Worm (Caenorhabditis elegans) whole organism, L4 larva: ENCODE data around the gene dgk-5.
A peak's percentile ranks its signal among the peaks of the same experiment; 100 is the strongest.

Experiments
- F26F4.8 ChIP-seq: fragments of 200-800 bp; sonication (Bioruptor generic); conservative IDR thresholded peaks from 2 replicates; pipeline ENCODE4 v1.3.6; 2022; ENCODE audit warnings: missing genetic modification characterization, missing compliant biosample characterization
- F37D6.2 ChIP-seq: sonication (generic microtip); optimal IDR thresholded peaks from 2 replicates; lab custom pipeline; 2016; ENCODE audit warnings: mild to moderate bottlenecking, missing genetic modification characterization, missing compliant biosample characterization
- T20F7.1 ChIP-seq: fragments of 200-800 bp; sonication (Bioruptor generic); optimal IDR thresholded peaks from 2 replicates; lab custom pipeline; 2018; ENCODE audit warnings: mild to moderate bottlenecking, missing genetic modification characterization, missing compliant biosample characterization
- T26A8.4 ChIP-seq: fragments of 200-800 bp; sonication (Bioruptor generic); IDR thresholded peaks from 2 replicates; pipeline ENCODE4 v1.3.6; 2022; ENCODE audit warnings: missing genetic modification characterization, missing compliant biosample characterization
- Y48G9A.11 ChIP-seq: fragments of 200-800 bp; sonication (Bioruptor generic); IDR thresholded peaks from 2 replicates; pipeline ENCODE4 v1.3.6; 2022; ENCODE audit warnings: missing genetic modification reagents, missing genetic modification characterization, missing compliant biosample characterization
- ZK546.5 ChIP-seq, 2 experiments: sonication (generic microtip); optimal IDR thresholded peaks; 2 replicates each; lab custom pipeline; 2017; ENCODE audit warnings: missing biosample characterization in 2 of 2, missing genetic modification characterization in 2 of 2
- aha-1 ChIP-seq: fragments of 150-350 bp; peaks from one replicate; lab custom pipeline; 2014; ENCODE audit warnings: missing biosample characterization, missing genetic modification characterization
- ama-1 ChIP-seq: fragments of 150-350 bp; optimal IDR thresholded peaks from 2 replicates; lab custom pipeline; 2014; ENCODE audit warnings: inconsistent platforms, mixed read lengths
- ceh-44 ChIP-seq: fragments of 200-800 bp; sonication (Bioruptor generic); IDR thresholded peaks from 2 replicates; pipeline ENCODE4 v1.3.6; 2022; ENCODE audit warnings: missing genetic modification reagents, missing genetic modification characterization, missing compliant biosample characterization
- ceh-82 ChIP-seq: sonication (generic microtip); optimal IDR thresholded peaks from 2 replicates; lab custom pipeline; 2017; ENCODE audit warnings: missing biosample characterization, missing genetic modification characterization
- daf-16 ChIP-seq, 3 experiments: sonication (generic microtip); optimal IDR thresholded peaks; 2 replicates each; lab custom pipeline; 2016 to 2017; ENCODE audit warnings: missing genetic modification characterization in 3 of 3, missing genetic modification reagents in 3 of 3, mild to moderate bottlenecking in 2 of 3, missing compliant biosample characterization in 2 of 3, missing biosample characterization in 1 of 3, moderate library complexity in 1 of 3
- daf-19 ChIP-seq: fragments of 200-800 bp; sonication (Bioruptor generic); conservative IDR thresholded peaks from 2 replicates; pipeline ENCODE4 v1.3.6; 2022; ENCODE audit warnings: missing genetic modification characterization, missing compliant biosample characterization
- dmd-6 ChIP-seq: fragments of 200-800 bp; sonication (Bioruptor generic); IDR thresholded peaks from 2 replicates; pipeline ENCODE4 v1.3.6; 2022; ENCODE audit warnings: missing genetic modification reagents, missing genetic modification characterization, missing compliant biosample characterization
- hlh-30 ChIP-seq: sonication (generic microtip); optimal IDR thresholded peaks from 2 replicates; lab custom pipeline; 2017; ENCODE audit warnings: antibody characterized with exemption, mild to moderate bottlenecking, missing genetic modification characterization, missing compliant biosample characterization; ENCODE audit not compliant: insufficient read depth
- jun-1 ChIP-seq: fragments of 150-350 bp; optimal IDR thresholded peaks from 2 replicates; lab custom pipeline; 2014; ENCODE audit warnings: missing biosample characterization, missing genetic modification reagents, missing genetic modification characterization
- lin-13 ChIP-seq: fragments of 150-350 bp; optimal IDR thresholded peaks from 2 replicates; lab custom pipeline; 2014; ENCODE audit warnings: missing biosample characterization, missing genetic modification reagents, missing genetic modification characterization
- lin-29 ChIP-seq: fragments of 200-800 bp; sonication (Bioruptor generic); IDR thresholded peaks from 2 replicates; pipeline ENCODE4 v1.3.6; 2022; ENCODE audit warnings: missing genetic modification reagents, missing genetic modification characterization, missing compliant biosample characterization
- lin-39 ChIP-seq: fragments of 150-350 bp; optimal IDR thresholded peaks from 2 replicates; lab custom pipeline; 2014; ENCODE audit warnings: missing biosample characterization, missing genetic modification reagents, missing genetic modification characterization
- madf-5 ChIP-seq, 2 experiments: fragments of 200-800 bp; sonication (Bioruptor generic); IDR thresholded peaks; 2 replicates each; pipeline ENCODE4 v1.3.6; 2022; ENCODE audit warnings: missing compliant biosample characterization in 2 of 2, missing genetic modification characterization in 2 of 2
- mdl-1 ChIP-seq, 2 experiments: fragments of 150-350 bp in 1 of 2; sonication (generic microtip) in 1 of 2; optimal IDR thresholded peaks; 2 replicates each; lab custom pipeline; 2014 to 2017; ENCODE audit warnings: missing biosample characterization in 2 of 2, missing genetic modification characterization in 2 of 2
- mxl-2 ChIP-seq: fragments of 200-800 bp; sonication (Bioruptor generic); conservative IDR thresholded peaks from 2 replicates; pipeline ENCODE4 v1.3.6; 2022; ENCODE audit warnings: missing genetic modification reagents, missing genetic modification characterization, missing compliant biosample characterization
- mxl-3 ChIP-seq: fragments of 200-800 bp; sonication (Bioruptor generic); optimal IDR thresholded peaks from 2 replicates; lab custom pipeline; 2018; ENCODE audit warnings: mild to moderate bottlenecking, missing genetic modification characterization, missing compliant biosample characterization
- nhr-10 ChIP-seq: fragments of 150-350 bp; optimal IDR thresholded peaks from 2 replicates; lab custom pipeline; 2014; ENCODE audit warnings: missing biosample characterization, missing genetic modification characterization
- nhr-237 ChIP-seq: sonication (generic microtip); optimal IDR thresholded peaks from 2 replicates; lab custom pipeline; 2017; ENCODE audit warnings: missing biosample characterization, missing genetic modification characterization
- nhr-25 ChIP-seq: sonication (generic microtip); optimal IDR thresholded peaks from 2 replicates; lab custom pipeline; 2017; ENCODE audit warnings: missing genetic modification characterization, mild to moderate bottlenecking, missing compliant biosample characterization, antibody characterized with exemption, moderate library complexity, borderline replicate concordance; ENCODE audit not compliant: insufficient read depth
- nhr-28 ChIP-seq: fragments of 150-350 bp; optimal IDR thresholded peaks from 2 replicates; lab custom pipeline; 2014; ENCODE audit warnings: missing biosample characterization, missing genetic modification characterization
- php-3 ChIP-seq: fragments of 200-800 bp; sonication (Bioruptor generic); IDR thresholded peaks from 2 replicates; pipeline ENCODE4 v1.3.6; 2022; ENCODE audit warnings: missing genetic modification reagents, missing genetic modification characterization, missing compliant biosample characterization
- pqm-1 ChIP-seq: sonication (generic microtip); optimal IDR thresholded peaks from 2 replicates; lab custom pipeline; 2017; ENCODE audit warnings: missing biosample characterization, missing genetic modification characterization
- rbr-2 ChIP-seq: sonication (generic microtip); optimal IDR thresholded peaks from 2 replicates; lab custom pipeline; 2016; ENCODE audit warnings: missing genotype, missing genetic modification characterization, missing compliant biosample characterization
- set-16 ChIP-seq: fragments of 200-800 bp; sonication (Bioruptor generic); IDR thresholded peaks from 2 replicates; pipeline ENCODE4 v1.3.6; 2022; ENCODE audit warnings: missing genetic modification reagents, missing genetic modification characterization, missing compliant biosample characterization
- skn-1 ChIP-seq: fragments of 150-350 bp; optimal IDR thresholded peaks from 2 replicates; lab custom pipeline; 2014; ENCODE audit warnings: missing biosample characterization, missing genetic modification characterization
- spr-1 ChIP-seq: sonication (generic microtip); optimal IDR thresholded peaks from 2 replicates; lab custom pipeline; 2016; ENCODE audit warnings: mild to moderate bottlenecking, missing genetic modification characterization, missing compliant biosample characterization
- tag-97 ChIP-seq: fragments of 200-800 bp; sonication (Bioruptor generic); IDR thresholded peaks from 2 replicates; pipeline ENCODE4 v1.3.6; 2022; ENCODE audit warnings: missing genetic modification characterization, missing compliant biosample characterization
- tra-1 ChIP-seq: fragments of 200-800 bp; sonication (Bioruptor generic); IDR thresholded peaks from 2 replicates; pipeline ENCODE4 v1.3.6; 2022; ENCODE audit warnings: missing genetic modification reagents, missing genetic modification characterization, missing compliant biosample characterization
- unc-130 ChIP-seq: sonication (generic microtip); optimal IDR thresholded peaks from 2 replicates; lab custom pipeline; 2016; ENCODE audit warnings: missing genetic modification reagents, missing genetic modification characterization, missing compliant biosample characterization
- unc-39 ChIP-seq: sonication (generic microtip); optimal IDR thresholded peaks from 2 replicates; lab custom pipeline; 2017; ENCODE audit warnings: missing biosample characterization, missing genetic modification characterization
- unc-62 ChIP-seq, 3 experiments: fragments of 150-350 bp in 1 of 3; sonication (generic microtip); optimal IDR thresholded peaks in 2 of 3; peaks in 1 of 3; 1 replicate in 1 of 3; 2 replicates in 2 of 3; lab custom pipeline; 2014 to 2017; ENCODE audit warnings: missing biosample characterization in 3 of 3, missing genetic modification characterization in 3 of 3, missing genetic modification reagents in 3 of 3, missing genotype in 1 of 3
- zfp-2 ChIP-seq: sonication (generic microtip); optimal IDR thresholded peaks from 2 replicates; lab custom pipeline; 2016; ENCODE audit warnings: mild to moderate bottlenecking, missing genetic modification characterization, missing compliant biosample characterization
- zfp-3 ChIP-seq: fragments of 200-800 bp; sonication (Bioruptor generic); conservative IDR thresholded peaks from 2 replicates; pipeline ENCODE4 v1.3.6; 2022; ENCODE audit warnings: missing genetic modification reagents, missing genetic modification characterization, missing compliant biosample characterization
- zip-2 ChIP-seq: fragments of 150-350 bp; optimal IDR thresholded peaks from 2 replicates; lab custom pipeline; 2014; ENCODE audit warnings: missing biosample characterization, missing genetic modification characterization
- ztf-7 ChIP-seq: fragments of 150-350 bp; optimal IDR thresholded peaks from 2 replicates; lab custom pipeline; 2014; ENCODE audit warnings: missing biosample characterization, missing genetic modification characterization

Gene dgk-5

DNA sequence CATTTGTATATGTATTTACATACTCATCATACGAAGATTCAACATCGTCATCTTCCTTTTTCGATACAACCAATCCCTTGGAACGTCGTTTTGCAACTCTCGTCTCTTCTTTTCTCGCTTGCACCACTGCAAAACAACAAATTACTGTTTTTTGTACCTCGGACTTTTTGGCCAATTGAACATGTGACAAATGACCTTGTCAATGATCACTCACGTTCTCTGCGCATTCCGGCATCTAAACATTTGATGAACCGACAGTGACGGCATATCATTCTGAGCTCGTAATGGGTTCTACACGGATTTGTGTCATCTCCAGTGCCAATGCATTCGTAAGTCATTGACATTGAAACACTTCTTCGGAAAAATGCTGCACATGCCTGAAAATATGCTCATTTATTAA is 22.7 kb downstream of the dgk-5 start:
- TF ChIP-seq nhr-28 (tag; lab: Kevin White, UChicago), result peak; percentile 39
- TF ChIP-seq nhr-25 (tag; lab: Kevin White, UChicago), result peak; percentile 41
- 0 out of 2 replicates have a peak, but pooled peaks have one; percentile 54 for TF ChIP-seq zfp-3
- no peak for TF ChIP-seq php-3 (GFP tag; lab: Robert Waterston, UW)
- TF ChIP-seq unc-130 (GFP tag; lab: Kevin White, UChicago), result no peak
- TF ChIP-seq hlh-30 (tag; lab: Kevin White, UChicago), result peak; percentile 57
- peak in 1 of 2 experiments; percentile 10 for TF ChIP-seq mdl-1 (tag; optimal IDR thresholded peaks at IDR 0.05; lab: Kevin White, UChicago)
- no peak for TF ChIP-seq zfp-2 (tag; lab: Kevin White, UChicago)
- peak in 1 of 2 experiments; percentile 99 for TF ChIP-seq unc-62 (GFP tag; optimal IDR thresholded peaks at IDR 0.05 in 1 of 2; lab: Kevin White, UChicago)
- TF ChIP-seq unc-62 (tag; optimal IDR thresholded peaks at IDR 0.05; lab: Kevin White, UChicago), result no peak
- no peak for TF ChIP-seq F26F4.8 (GFP tag; lab: Robert Waterston, UW)

DNA sequence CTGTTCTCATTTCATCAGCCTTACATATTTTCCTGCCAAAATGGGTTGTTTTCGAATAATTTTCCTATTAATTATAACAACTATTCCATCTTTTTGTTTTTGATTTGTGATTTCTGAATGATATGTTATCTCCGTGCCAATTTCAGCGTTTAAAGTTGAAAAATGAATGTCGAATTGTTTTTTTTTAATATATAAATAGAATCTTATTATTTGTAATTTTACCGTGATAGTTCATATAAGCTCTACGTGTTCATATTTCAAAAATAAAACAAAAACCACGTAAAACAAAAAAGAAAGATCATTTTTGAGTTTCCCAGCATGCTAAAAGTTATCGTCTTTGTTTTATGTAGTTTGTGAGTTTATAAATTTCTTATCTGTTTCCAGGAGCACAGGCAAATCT is 27.2 kb downstream of the dgk-5 start, which contains the start of gene K06A1.2:
TSS of gene K06A1.2 (plus strand) at position 301 of the 400 bp plus-strand sequence.
- TF ChIP-seq daf-16 (GFP tag; optimal IDR thresholded peaks at IDR 0.05; lab: Kevin White, UChicago) (no peak), daf-16 (tag; optimal IDR thresholded peaks at IDR 0.05; lab: Kevin White, UChicago) (no peak), tag-97 (GFP tag; lab: Robert Waterston, UW) (no peak), skn-1 (tag; lab: Kevin White, UChicago) (no peak)
- TF ChIP-seq, all 104 proteins: peak for 0

- no peak for TF ChIP-seq pqm-1 (tag; lab: Kevin White, UChicago)
- no peak for TF ChIP-seq hlh-30 (tag; lab: Kevin White, UChicago)
- TF ChIP-seq dmd-6 (GFP tag; lab: Robert Waterston, UW), result no peak
- no peak for TF ChIP-seq mxl-3
Observed at ce11 chrII:6441128-6441527, 29.8 kb downstream of the dgk-5 start, which contains the start of gene cutl-16. TSS of gene cutl-16 (plus strand) at chrII:6441428.

- TF ChIP-seq ama-1 (lab: Kevin White, UChicago) (no peak), lin-39 (tag; lab: Kevin White, UChicago) (no peak), zip-2 (tag; lab: Kevin White, UChicago) (no peak), ztf-7 (tag; lab: Kevin White, UChicago) (no peak), ZK546.5 (tag; optimal IDR thresholded peaks at IDR 0.05; lab: Kevin White, UChicago) (no peak), aha-1 (tag; lab: Kevin White, UChicago) (peak; percentile 81)
- TF ChIP-seq, all 104 proteins: peak for 1
Observed at ce11 chrII:6436845-6437244, 34.0 kb downstream of the dgk-5 start.

DNA sequence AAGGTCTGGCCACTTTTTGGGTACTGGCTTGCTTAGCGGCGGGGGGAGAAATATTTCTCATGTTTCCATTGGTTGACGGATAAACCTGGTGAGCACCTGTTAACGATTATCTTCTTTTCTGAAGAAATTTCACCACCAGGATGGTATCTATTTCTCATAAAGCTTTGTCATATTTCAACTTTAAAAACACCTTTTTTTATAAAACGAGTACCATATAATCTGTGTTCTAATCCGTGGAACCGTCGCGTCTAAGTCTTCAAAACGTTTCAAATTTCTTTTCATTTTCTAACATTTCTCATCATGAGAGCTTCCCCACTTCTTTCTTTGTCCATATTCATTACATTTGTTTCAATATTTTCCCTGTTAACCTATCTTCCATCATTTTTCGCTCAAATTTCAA is 44.9 kb downstream of the dgk-5 start, which contains the start of gene col-75:
TSS of gene col-75 (plus strand) at position 301 of the 400 bp plus-strand sequence.
- TF ChIP-seq lin-13 (GFP tag; lab: Kevin White, UChicago), result no peak
- TF ChIP-seq lin-29 (GFP tag; lab: Robert Waterston, UW), result no peak
- TF ChIP-seq F37D6.2 (tag; lab: Kevin White, UChicago), result no peak
- TF ChIP-seq T20F7.1 (GFP tag; lab: Kevin White, UChicago), result no peak
- no peak for TF ChIP-seq spr-1 (tag; lab: Kevin White, UChicago)
- TF ChIP-seq T26A8.4 (GFP tag; lab: Robert Waterston, UW), result no peak
- no peak for TF ChIP-seq unc-39 (tag; lab: Kevin White, UChicago)
- TF ChIP-seq daf-19 (GFP tag; lab: Robert Waterston, UW), result no peak

- TF ChIP-seq set-16 (GFP tag; lab: Robert Waterston, UW) (no peak), madf-5 (GFP tag; IDR thresholded peaks at IDR 0.05; lab: Robert Waterston, UW) (no peak), tra-1 (GFP tag; lab: Robert Waterston, UW) (no peak), ceh-44 (GFP tag; lab: Robert Waterston, UW) (no peak), nhr-237 (tag; lab: Kevin White, UChicago) (no peak), rbr-2 (tag; lab: Kevin White, UChicago) (no peak), nhr-28 (tag; lab: Kevin White, UChicago) (no peak), mxl-2 (GFP tag; lab: Robert Waterston, UW) (no peak), nhr-10 (tag; lab: Kevin White, UChicago) (no peak), ceh-82 (tag; lab: Kevin White, UChicago) (no peak), php-3 (GFP tag; lab: Robert Waterston, UW) (no peak), zfp-2 (tag; lab: Kevin White, UChicago) (no peak), jun-1 (tag; lab: Kevin White, UChicago) (no peak), unc-130 (GFP tag; lab: Kevin White, UChicago) (no peak), Y48G9A.11 (no peak)
Observed at ce11 chrII:6422812-6423211, 48.1 kb downstream of the dgk-5 start, which contains the start of gene K03H9.3. TSS of gene K03H9.3 (plus strand) at chrII:6423112.
